Worm (Caenorhabditis elegans): ENCODE results near the gene nhr-248.

nhr-248 gene

DNA sequence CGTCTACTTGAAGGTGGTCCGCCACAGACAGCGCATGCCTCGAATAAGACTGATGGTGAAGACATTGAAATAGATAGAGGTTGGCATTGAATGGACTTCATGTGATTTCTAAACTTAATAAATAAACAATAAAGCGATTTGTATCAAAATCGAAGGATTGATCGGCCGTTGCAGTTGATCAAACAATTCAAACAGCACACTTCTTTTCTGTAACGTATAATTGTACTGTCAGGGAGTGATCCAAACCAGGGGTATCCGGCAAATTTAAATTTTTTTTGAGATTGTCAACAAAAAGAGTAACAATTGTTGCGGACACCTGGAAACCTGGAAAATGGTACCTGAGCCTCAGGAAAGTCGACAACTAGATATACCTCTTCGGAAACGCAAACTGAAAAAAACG lies at the start of gene nhr-248:
Gene nhr-248 (minus strand): TSS at position 101 of the 400 bp plus-strand sequence.
- no peak for TF ChIP-seq unc-62 (GFP tag; optimal IDR thresholded peaks at IDR 0.05)

DNA sequence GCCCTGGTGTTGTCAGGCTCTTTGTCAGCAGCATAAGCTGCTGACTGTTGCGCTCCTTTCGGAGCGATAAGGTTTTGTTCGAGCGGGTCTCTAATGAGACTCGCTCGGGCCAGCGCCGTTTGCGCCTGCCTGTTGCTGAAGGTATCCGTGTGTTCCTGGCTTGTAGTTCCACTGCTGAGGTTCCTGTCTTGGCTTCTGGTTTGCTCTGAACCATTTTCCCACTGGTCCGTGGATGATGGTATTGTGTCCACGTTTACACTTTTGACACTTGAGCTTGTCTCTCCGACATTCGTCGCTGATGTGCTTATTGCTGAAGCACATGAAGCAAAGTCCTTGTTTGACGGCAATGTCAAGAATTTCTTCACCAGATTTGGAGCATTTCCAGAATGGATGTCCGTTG lies 46.9 kb upstream of the nhr-248 start:
- TF ChIP-seq unc-62 (GFP tag; optimal IDR thresholded peaks at IDR 0.05), result no peak

DNA sequence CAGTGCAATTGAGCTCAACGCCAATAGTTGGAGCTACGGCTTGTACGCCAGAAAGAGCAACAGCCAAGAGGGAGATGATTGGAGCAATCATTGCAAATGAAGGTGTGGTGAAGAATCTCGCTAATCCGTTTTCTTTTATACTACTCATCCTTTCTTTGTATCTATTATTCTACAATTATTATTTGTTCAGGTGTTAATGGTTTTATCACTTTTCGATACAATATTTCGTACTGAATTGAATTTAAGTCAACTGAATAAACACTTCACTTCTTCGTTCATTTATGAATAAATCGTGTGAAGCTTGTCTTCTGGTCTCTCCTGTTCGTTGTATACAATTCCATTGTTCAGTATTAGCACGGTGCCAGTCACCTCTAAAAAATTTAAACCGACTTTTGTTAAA lies 3.9 kb upstream of the nhr-248 start, which contains the start of gene ZK218.11:
Gene ZK218.11 (minus strand): TSS at position 101 of the 400 bp plus-strand sequence.
- TF ChIP-seq unc-62 (GFP tag; optimal IDR thresholded peaks at IDR 0.05), result no peak

DNA sequence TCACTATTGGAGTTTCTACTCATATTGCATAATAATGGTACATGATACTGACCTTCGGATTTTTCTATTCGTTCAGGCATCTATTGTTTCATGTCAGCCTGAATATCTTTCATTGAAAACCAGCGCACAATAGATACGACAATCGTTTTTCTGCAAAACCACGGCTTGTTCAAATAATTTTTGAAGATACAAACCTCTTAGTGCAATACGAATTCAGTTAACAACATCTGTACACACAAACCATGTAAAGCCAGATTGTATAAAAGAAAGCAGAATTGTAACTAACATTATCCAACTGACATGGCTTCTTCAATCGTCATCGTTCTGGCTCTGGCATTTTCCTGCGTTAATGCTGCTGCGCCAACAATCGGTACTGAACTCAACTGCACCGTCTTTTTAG lies 1.1 kb upstream of the nhr-248 start, which contains the start of gene ZK218.7:
Gene ZK218.7 (plus strand): TSS at position 301 of the 400 bp plus-strand sequence.
- no peak for TF ChIP-seq unc-62 (GFP tag; optimal IDR thresholded peaks at IDR 0.05)

ce11 chrV:17100829-17101228 lies 3.6 kb downstream of the nhr-248 start, which contains the start of gene ZK218.5:
TSS of gene ZK218.5 (plus strand) at chrV:17101129.
- TF ChIP-seq unc-62 (GFP tag; optimal IDR thresholded peaks at IDR 0.05), result no peak

- TF ChIP-seq unc-62 (GFP tag; optimal IDR thresholded peaks at IDR 0.05), result no peak
Observed at ce11 chrV:17098669-17099068, 5.8 kb downstream of the nhr-248 start, which contains the start of the genes ZK218.3 and ZK218.4. TSS of gene ZK218.3 (minus strand) at chrV:17098769. TSS of gene ZK218.4 (plus strand) at chrV:17098854.

DNA sequence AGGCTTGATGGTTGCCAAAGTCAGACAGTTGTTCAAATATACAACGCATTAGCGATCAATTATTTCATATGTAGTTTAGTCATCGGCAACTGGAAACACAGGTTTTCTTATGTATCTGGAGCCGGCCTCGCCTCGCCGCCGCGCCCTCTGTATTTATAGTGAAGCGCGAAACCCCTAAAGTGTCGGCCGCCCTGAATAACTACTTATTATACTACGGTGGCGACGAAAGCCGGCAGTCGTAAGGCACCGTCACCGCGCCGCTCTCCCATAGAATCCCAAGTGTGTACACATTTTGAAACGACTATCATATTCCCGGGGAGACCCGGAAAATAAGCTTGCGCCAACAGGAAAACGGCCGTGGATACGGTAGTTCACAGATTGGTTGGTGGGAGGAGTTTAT lies 9.9 kb downstream of the nhr-248 start:
- TF ChIP-seq unc-62 (GFP tag; optimal IDR thresholded peaks at IDR 0.05), result no peak

ce11 chrV:17092262-17092661 lies 12.2 kb downstream of the nhr-248 start, which contains the start of gene ZK218.1:
TSS of gene ZK218.1 (plus strand) at chrV:17092562.
- no peak for TF ChIP-seq unc-62 (GFP tag; optimal IDR thresholded peaks at IDR 0.05)

- TF ChIP-seq unc-62 (GFP tag; optimal IDR thresholded peaks at IDR 0.05), result no peak
Observed at ce11 chrV:17089931-17090429, 14.4 kb downstream of the nhr-248 start, which contains the start of gene srh-237. TSS of gene srh-237 (plus strand) at chrV:17090379.

DNA sequence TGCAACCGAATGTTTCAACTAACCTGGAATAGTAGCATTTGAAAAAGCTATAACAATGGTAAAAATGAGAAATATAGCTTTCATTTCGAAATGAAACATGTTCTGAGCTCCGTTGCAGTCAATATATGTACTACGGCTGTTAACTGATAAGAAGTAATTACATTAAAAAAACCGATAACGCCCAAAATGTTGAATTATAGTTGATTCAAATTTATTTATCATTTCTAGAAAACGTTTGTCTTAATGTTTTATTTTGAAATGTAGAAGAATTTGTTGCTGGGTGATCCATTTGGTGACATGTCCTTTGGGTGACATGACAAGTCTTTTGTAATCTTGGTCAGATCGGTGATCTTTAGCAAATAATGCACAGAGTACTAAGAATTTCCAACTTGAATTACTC lies 15.1 kb downstream of the nhr-248 start, which contains the start of gene T05E12.6:
Gene T05E12.6 (minus strand): TSS at position 101 of the 400 bp plus-strand sequence.
- TF ChIP-seq unc-62 (GFP tag; optimal IDR thresholded peaks at IDR 0.05), result no peak

- no peak for TF ChIP-seq unc-62 (GFP tag; optimal IDR thresholded peaks at IDR 0.05)
Observed at ce11 chrV:17082718-17083117, 21.7 kb downstream of the nhr-248 start, which contains the start of gene T05E12.9. TSS of gene T05E12.9 (minus strand) at chrV:17082818.

ce11 chrV:17079795-17080194 lies 24.6 kb downstream of the nhr-248 start, which contains the start of gene srw-20:
TSS of gene srw-20 (minus strand) at chrV:17079895.
- no peak for TF ChIP-seq unc-62 (GFP tag; optimal IDR thresholded peaks at IDR 0.05)

- TF ChIP-seq unc-62 (GFP tag; optimal IDR thresholded peaks at IDR 0.05), result no peak
Observed at ce11 chrV:17077889-17078288, 26.5 kb downstream of the nhr-248 start, which contains the start of gene T05E12.3. TSS of gene T05E12.3 (minus strand) at chrV:17077989.

ce11 chrV:17075900-17076299 lies 28.5 kb downstream of the nhr-248 start, which contains the start of gene str-125:
TSS of gene str-125 (minus strand) at chrV:17076000.
- no peak for TF ChIP-seq unc-62 (GFP tag; optimal IDR thresholded peaks at IDR 0.05)

ce11 chrV:17071578-17071977 lies 32.8 kb downstream of the nhr-248 start, which contains the start of gene srbc-14:
TSS of gene srbc-14 (minus strand) at chrV:17071678.
- TF ChIP-seq unc-62 (GFP tag; optimal IDR thresholded peaks at IDR 0.05), result no peak

DNA sequence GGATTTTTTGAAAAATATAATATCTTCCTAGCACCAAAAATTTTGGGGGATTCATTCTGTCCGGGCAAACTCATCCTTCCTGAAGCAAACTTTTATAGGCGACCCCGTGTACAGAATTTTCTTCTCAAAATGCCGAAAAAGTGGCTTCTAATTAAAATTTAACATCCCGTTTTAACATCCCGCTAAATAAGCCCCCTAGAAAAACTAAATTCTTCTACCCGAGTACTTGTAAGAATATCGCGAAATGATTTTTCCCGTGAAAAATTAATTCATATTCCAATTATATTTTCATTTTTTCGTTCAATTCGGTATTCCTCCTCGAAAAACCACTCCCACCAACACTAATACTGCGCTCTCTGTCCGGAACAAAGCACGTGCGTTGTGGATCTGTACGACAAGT lies 35.6 kb downstream of the nhr-248 start, which contains the start of gene T05E12.8:
Gene T05E12.8 (plus strand): TSS at position 301 of the 400 bp plus-strand sequence.
- TF ChIP-seq unc-62 (GFP tag; optimal IDR thresholded peaks at IDR 0.05), result no peak

DNA sequence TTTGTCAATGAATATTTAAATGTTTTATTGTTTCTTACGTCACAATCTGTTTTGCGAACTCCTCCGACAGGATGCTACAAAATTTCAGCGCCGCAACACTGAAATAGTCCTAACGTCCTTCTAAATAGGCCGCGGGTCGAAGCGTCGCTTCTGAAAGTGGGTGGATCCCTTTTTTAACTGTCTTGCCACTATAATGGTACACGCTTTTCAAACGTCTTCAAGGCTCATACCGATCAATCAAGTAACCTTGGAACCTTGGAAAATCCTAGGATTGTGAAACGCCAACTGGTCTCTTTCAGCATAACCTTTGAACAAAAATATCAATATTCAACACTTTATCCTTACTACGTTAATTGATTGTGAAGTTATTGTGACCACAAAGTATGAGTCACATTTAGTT lies 37.8 kb downstream of the nhr-248 start:
- TF ChIP-seq unc-62 (GFP tag; optimal IDR thresholded peaks at IDR 0.05), result no peak
